Worm (Caenorhabditis elegans) whole organism, L1 larva: ENCODE data around the gene srj-52.

Experiments used
- Y116A8C.19 ChIP-seq: sonication (generic microtip); optimal IDR thresholded peaks from 2 replicates; lab custom pipeline; 2016; ENCODE audit warnings: missing compliant biosample characterization, missing genetic modification characterization, borderline replicate concordance
- alr-1 ChIP-seq: fragments of 200-800 bp; sonication (Bioruptor generic); optimal IDR thresholded peaks from 2 replicates; lab custom pipeline; 2018; ENCODE audit warnings: borderline replicate concordance, mild to moderate bottlenecking, missing genetic modification characterization, missing compliant biosample characterization
- aly-2 ChIP-seq: fragments of 150-350 bp; optimal IDR thresholded peaks from 2 replicates; lab custom pipeline; 2014; ENCODE audit warnings: missing biosample characterization, missing genetic modification characterization
- ama-1 ChIP-seq: fragments of 150-350 bp; optimal IDR thresholded peaks from 2 replicates; lab custom pipeline; 2014
- blmp-1 ChIP-seq: fragments of 150-350 bp; optimal IDR thresholded peaks from 2 replicates; lab custom pipeline; 2014; ENCODE audit warnings: missing biosample characterization, missing genetic modification characterization
- ceh-63 ChIP-seq: fragments of 200-800 bp; sonication (Bioruptor generic); optimal IDR thresholded peaks from 2 replicates; lab custom pipeline; 2018; ENCODE audit warnings: mild to moderate bottlenecking, missing genetic modification characterization, missing compliant biosample characterization
- dpl-1 ChIP-seq, 3 experiments: fragments of 150-350 bp in 2 of 3; sonication (generic microtip) in 1 of 3; optimal IDR thresholded peaks; 2 replicates each; lab custom pipeline; 2014 to 2017; ENCODE audit warnings: missing biosample characterization in 3 of 3, missing genetic modification characterization in 3 of 3, missing genetic modification reagents in 3 of 3
- dsc-1 ChIP-seq: sonication (generic microtip); optimal IDR thresholded peaks from 2 replicates; lab custom pipeline; 2016; ENCODE audit warnings: mild to moderate bottlenecking, missing genetic modification characterization, missing compliant biosample characterization
- egl-13 ChIP-seq: sonication (generic microtip); optimal IDR thresholded peaks from 2 replicates; lab custom pipeline; 2016; ENCODE audit warnings: missing genotype, missing genetic modification reagents, missing genetic modification characterization, missing compliant biosample characterization
- elt-3 ChIP-seq, 6 experiments: fragments of 150-350 bp in 1 of 6; sonication (generic microtip); optimal IDR thresholded peaks; 2 replicates each; lab custom pipeline; 2017 to 2018; ENCODE audit warnings: missing biosample characterization in 6 of 6, missing genetic modification characterization in 6 of 6, inconsistent platforms in 1 of 6
- ets-5 ChIP-seq: fragments of 200-800 bp; sonication (Bioruptor generic); IDR thresholded peaks from 2 replicates; pipeline ENCODE4 v1.3.6; 2022; ENCODE audit warnings: missing genetic modification characterization, missing compliant biosample characterization
- fkh-4 ChIP-seq: sonication (generic microtip); optimal IDR thresholded peaks from 2 replicates; lab custom pipeline; 2016; ENCODE audit warnings: missing compliant biosample characterization, missing genetic modification characterization, borderline replicate concordance
- fos-1 ChIP-seq: fragments of 150-350 bp; optimal IDR thresholded peaks from 2 replicates; lab custom pipeline; 2014; ENCODE audit warnings: missing biosample characterization, missing genetic modification characterization
- grh-1 ChIP-seq: fragments of 200-800 bp; sonication (Bioruptor generic); IDR thresholded peaks from 2 replicates; pipeline ENCODE4 v1.3.6; 2022; ENCODE audit warnings: missing genetic modification reagents, missing genetic modification characterization, missing compliant biosample characterization
- hlh-4 ChIP-seq: sonication (generic microtip); optimal IDR thresholded peaks from 2 replicates; lab custom pipeline; 2016; ENCODE audit warnings: mild to moderate bottlenecking, missing genetic modification characterization, missing compliant biosample characterization
- isw-1 ChIP-seq: fragments of 200-800 bp; sonication (Bioruptor generic); IDR thresholded peaks from 2 replicates; pipeline ENCODE4 v1.3.6; 2022; ENCODE audit warnings: missing genetic modification characterization, missing compliant biosample characterization
- lin-13 ChIP-seq: fragments of 150-350 bp; optimal IDR thresholded peaks from 2 replicates; lab custom pipeline; 2014; ENCODE audit warnings: missing biosample characterization, missing genetic modification reagents, missing genetic modification characterization
- lin-15B ChIP-seq: fragments of 150-350 bp; sonication (generic microtip); optimal IDR thresholded peaks from 3 replicates; lab custom pipeline; 2014; ENCODE audit warnings: missing biosample characterization, missing genetic modification characterization
- lir-3 ChIP-seq: sonication (generic microtip); optimal IDR thresholded peaks from 2 replicates; lab custom pipeline; 2016; ENCODE audit warnings: mild to moderate bottlenecking, missing genetic modification characterization, moderate library complexity, missing compliant biosample characterization; ENCODE audit not compliant: poor library complexity
- lsy-2 ChIP-seq, 2 experiments: fragments of 150-350 bp; optimal IDR thresholded peaks; 2 replicates each; lab custom pipeline; 2014; ENCODE audit warnings: missing biosample characterization in 2 of 2, missing genetic modification characterization in 2 of 2
- mab-9 ChIP-seq: fragments of 200-800 bp; sonication (Bioruptor generic); IDR thresholded peaks from 2 replicates; pipeline ENCODE4 v1.3.6; 2022; ENCODE audit warnings: missing genetic modification reagents, missing genetic modification characterization, missing compliant biosample characterization
- mep-1 ChIP-seq: fragments of 150-350 bp; optimal IDR thresholded peaks from 2 replicates; lab custom pipeline; 2014; ENCODE audit warnings: missing biosample characterization, missing genetic modification characterization
- nhr-237 ChIP-seq: fragments of 150-350 bp; optimal IDR thresholded peaks from 2 replicates; lab custom pipeline; 2014; ENCODE audit warnings: missing biosample characterization, missing genetic modification characterization
- nhr-28 ChIP-seq: fragments of 150-350 bp; optimal IDR thresholded peaks from 2 replicates; lab custom pipeline; 2014; ENCODE audit warnings: missing biosample characterization, missing genetic modification characterization
- nhr-77 ChIP-seq: fragments of 150-350 bp; optimal IDR thresholded peaks from 2 replicates; lab custom pipeline; 2014; ENCODE audit warnings: missing biosample characterization, missing genetic modification characterization
- pag-3 ChIP-seq: sonication (generic microtip); optimal IDR thresholded peaks from 2 replicates; lab custom pipeline; 2017; ENCODE audit warnings: missing genetic modification characterization, mild to moderate bottlenecking, missing compliant biosample characterization, antibody characterized with exemption, borderline replicate concordance; ENCODE audit not compliant: insufficient read depth
- rnt-1 ChIP-seq: sonication (generic microtip); optimal IDR thresholded peaks from 2 replicates; lab custom pipeline; 2016; ENCODE audit warnings: mild to moderate bottlenecking, missing genetic modification characterization, moderate library complexity, missing compliant biosample characterization
- skn-1 ChIP-seq: fragments of 150-350 bp; optimal IDR thresholded peaks from 2 replicates; lab custom pipeline; 2014; ENCODE audit warnings: missing biosample characterization, missing genetic modification characterization
- sptf-1 ChIP-seq: fragments of 150-350 bp; optimal IDR thresholded peaks from 2 replicates; lab custom pipeline; 2014; ENCODE audit warnings: missing biosample characterization, missing genetic modification characterization
- sup-37 ChIP-seq: fragments of 200-800 bp; sonication (Bioruptor generic); optimal IDR thresholded peaks from 2 replicates; lab custom pipeline; 2018; ENCODE audit warnings: mild to moderate bottlenecking, missing genetic modification characterization, missing compliant biosample characterization
- unc-130 ChIP-seq: fragments of 150-350 bp; optimal IDR thresholded peaks from 2 replicates; lab custom pipeline; 2017; ENCODE audit warnings: missing biosample characterization, missing genetic modification characterization, inconsistent platforms
- unc-98 ChIP-seq: fragments of 200-800 bp; sonication (Bioruptor generic); IDR thresholded peaks from 2 replicates; pipeline ENCODE4 v1.3.6; 2022; ENCODE audit warnings: missing genetic modification characterization, missing compliant biosample characterization
- xbp-1 ChIP-seq: sonication (generic microtip); optimal IDR thresholded peaks from 2 replicates; lab custom pipeline; 2016; ENCODE audit warnings: missing genetic modification characterization, missing compliant biosample characterization
- zag-1 ChIP-seq: fragments of 150-350 bp; optimal IDR thresholded peaks from 2 replicates; lab custom pipeline; 2014; ENCODE audit warnings: missing biosample characterization, missing genetic modification characterization
- zip-4 ChIP-seq: fragments of 200-800 bp; sonication (Bioruptor generic); optimal IDR thresholded peaks from 2 replicates; lab custom pipeline; 2018; ENCODE audit warnings: mild to moderate bottlenecking, missing genetic modification characterization, moderate library complexity, missing compliant biosample characterization
- ztf-11 ChIP-seq, 2 experiments: sonication (generic microtip); optimal IDR thresholded peaks; 2 replicates each; lab custom pipeline; 2016 to 2017; ENCODE audit warnings: missing genetic modification characterization in 2 of 2, missing biosample characterization in 1 of 2, missing compliant biosample characterization in 1 of 2

The srj-52 gene

DNA sequence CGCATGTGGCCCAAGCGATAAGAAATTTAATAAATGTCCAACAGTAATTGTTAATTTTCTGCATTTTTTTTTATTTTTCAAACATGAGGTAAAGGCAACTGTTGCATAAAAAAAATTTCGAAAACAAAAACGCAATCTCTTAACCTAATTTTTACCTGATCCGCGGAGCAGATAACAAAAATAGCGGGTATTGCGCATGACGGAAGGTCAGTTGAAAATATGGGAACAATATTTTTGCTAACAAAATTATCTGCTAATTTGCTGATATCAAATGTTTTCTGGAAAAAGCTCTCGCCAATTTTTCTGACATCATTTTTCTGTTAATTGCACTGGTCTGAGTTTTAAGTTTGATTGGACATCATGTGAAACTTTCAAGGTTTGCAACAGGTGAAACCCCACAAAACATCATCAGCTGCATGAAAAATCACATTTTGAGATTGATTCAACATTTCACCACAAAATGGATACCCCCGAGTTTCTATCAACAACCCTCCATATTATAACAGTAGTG, 31.4 kb downstream of the srj-52 start, which contains the start of the genes F31F4.11 and srh-266:
Gene F31F4.11, minus strand, starts transcription at position 101 of the 511 bp plus-strand sequence.
Gene srh-266, plus strand, starts transcription at position 461 of the 511 bp plus-strand sequence.
- no peak for TF ChIP-seq skn-1 (tag; lab: Kevin White, UChicago)
- peak; percentile 14 for TF ChIP-seq hlh-4 (tag; lab: Kevin White, UChicago)
- no peak for TF ChIP-seq rnt-1 (tag; lab: Kevin White, UChicago)
- no peak for TF ChIP-seq mab-9 (GFP tag; lab: Robert Waterston, UW)
- TF ChIP-seq, all 84 proteins: peak for 1

DNA sequence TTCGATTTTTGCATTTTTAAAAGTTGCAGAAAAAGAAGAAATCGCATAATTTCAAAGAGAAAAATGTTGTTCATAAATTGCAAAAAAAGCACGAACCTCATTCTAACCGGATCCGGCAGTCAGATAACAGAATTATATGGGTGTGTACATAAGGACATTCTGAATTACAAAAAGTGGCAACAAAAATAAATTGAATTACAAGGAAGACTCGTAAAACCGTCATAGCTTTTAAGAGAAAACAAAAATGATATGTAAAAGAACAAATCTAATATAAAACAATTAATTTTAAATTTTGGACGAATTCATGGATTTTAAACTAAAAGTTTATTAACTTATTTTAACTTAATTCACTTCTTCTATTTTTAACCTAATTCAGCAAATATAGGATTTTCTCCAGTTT, 35.6 kb downstream of the srj-52 start, which contains the start of gene F31F4.17:
Gene F31F4.17, minus strand, starts transcription at position 101 of the 400 bp plus-strand sequence.
- TF ChIP-seq xbp-1 (no peak), nhr-77 (tag; lab: Kevin White, UChicago) (no peak), sptf-1 (tag; lab: Kevin White, UChicago) (no peak), grh-1 (GFP tag; lab: Robert Waterston, UW) (no peak), ceh-63 (no peak), alr-1 (tag; lab: Kevin White, UChicago) (no peak), egl-13 (tag; lab: Kevin White, UChicago) (no peak), isw-1 (no peak), nhr-237 (no peak), nhr-28 (tag; lab: Kevin White, UChicago) (no peak), pag-3 (no peak), lir-3 (tag; lab: Kevin White, UChicago) (no peak), zag-1 (no peak), elt-3 (tag; optimal IDR thresholded peaks at IDR 0.05; lab: Kevin White, UChicago) (no peak), sup-37 (no peak)

DNA sequence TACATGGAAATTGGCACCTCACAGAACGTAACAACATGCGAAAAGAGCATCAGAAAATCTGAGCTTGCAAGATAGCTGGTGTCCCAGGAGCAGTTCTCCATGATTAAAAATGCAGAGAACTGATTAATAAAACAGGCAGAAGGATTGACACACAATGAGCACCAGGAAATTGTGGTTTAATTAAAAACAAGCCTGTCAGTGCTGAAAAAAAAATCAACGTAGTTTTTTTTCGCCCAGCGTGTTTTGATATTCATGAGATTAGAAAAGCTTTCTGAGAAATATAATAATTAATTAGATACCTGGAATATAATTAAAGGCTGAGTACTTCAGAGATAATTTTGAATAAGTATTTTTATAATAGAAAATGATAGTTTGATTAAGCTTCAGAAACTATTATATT, 38.1 kb downstream of the srj-52 start, which contains the start of gene srh-246:
Gene srh-246, minus strand, starts transcription at position 101 of the 400 bp plus-strand sequence.
- no peak for TF ChIP-seq ztf-11 (tag; optimal IDR thresholded peaks at IDR 0.05; lab: Kevin White, UChicago)
- no peak for TF ChIP-seq blmp-1 (tag; lab: Kevin White, UChicago)
- no peak for TF ChIP-seq aly-2 (tag; lab: Kevin White, UChicago)
- TF ChIP-seq dpl-1 (GFP tag; optimal IDR thresholded peaks at IDR 0.05; lab: Kevin White, UChicago) = no peak
- TF ChIP-seq nhr-28 (tag; lab: Kevin White, UChicago) = no peak
- no peak for TF ChIP-seq unc-98
- TF ChIP-seq grh-1 (GFP tag; lab: Robert Waterston, UW) = no peak
- no peak for TF ChIP-seq unc-130 (tag; lab: Kevin White, UChicago)
- TF ChIP-seq, all 84 proteins: peak for 0

DNA sequence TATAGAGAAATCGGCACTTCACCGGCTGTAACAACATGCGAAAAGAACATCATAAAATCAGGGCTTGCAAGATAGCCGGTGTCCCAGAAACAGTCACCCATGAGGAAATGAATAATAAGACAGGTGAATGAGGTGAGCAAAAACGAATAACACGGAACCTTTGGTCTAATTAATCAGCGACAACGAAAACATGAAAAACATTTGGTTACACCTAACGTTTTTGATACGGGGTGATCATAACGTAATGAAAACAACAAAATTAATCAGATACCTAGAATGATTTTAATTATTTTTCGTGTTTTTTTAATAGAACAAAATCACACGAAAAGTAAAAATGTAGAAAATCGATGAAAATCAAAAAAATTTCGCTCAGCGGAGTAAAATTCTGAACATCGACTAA, 40.0 kb downstream of the srj-52 start, which contains the start of gene srh-245:
Gene srh-245, minus strand, starts transcription at position 101 of the 400 bp plus-strand sequence.
- no peak for TF ChIP-seq egl-13 (tag; lab: Kevin White, UChicago)
- no peak for TF ChIP-seq fkh-4 (tag; lab: Kevin White, UChicago)

DNA sequence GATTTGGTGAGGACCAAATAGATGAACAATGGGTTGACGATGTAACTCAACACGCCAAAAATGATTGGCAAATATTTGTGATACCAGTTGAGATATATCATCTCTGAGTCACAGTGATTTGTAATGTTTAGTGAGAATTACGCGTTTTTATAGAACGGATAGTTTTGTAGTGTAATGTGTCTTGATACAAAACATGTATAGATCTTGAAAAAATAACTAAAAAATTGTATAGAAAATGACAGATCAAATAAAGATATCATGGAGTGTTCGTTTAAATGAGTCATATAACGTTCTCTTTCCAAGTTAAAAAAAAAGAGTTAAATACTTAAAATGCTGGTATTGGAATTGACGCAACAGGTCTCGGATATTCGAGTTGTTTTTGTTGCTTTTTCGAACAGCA, 41.4 kb downstream of the srj-52 start, which contains the start of gene srj-6:
Gene srj-6, minus strand, starts transcription at position 101 of the 400 bp plus-strand sequence.
- TF ChIP-seq ztf-11 (tag; optimal IDR thresholded peaks at IDR 0.05; lab: Kevin White, UChicago) = no peak
- no peak for TF ChIP-seq rnt-1 (tag; lab: Kevin White, UChicago)
- TF ChIP-seq pag-3 = no peak
- TF ChIP-seq lin-13 (GFP tag; lab: Kevin White, UChicago) = no peak
- no peak for TF ChIP-seq ama-1 (lab: Kevin White, UChicago)
- TF ChIP-seq, all 84 proteins: peak for 0

DNA sequence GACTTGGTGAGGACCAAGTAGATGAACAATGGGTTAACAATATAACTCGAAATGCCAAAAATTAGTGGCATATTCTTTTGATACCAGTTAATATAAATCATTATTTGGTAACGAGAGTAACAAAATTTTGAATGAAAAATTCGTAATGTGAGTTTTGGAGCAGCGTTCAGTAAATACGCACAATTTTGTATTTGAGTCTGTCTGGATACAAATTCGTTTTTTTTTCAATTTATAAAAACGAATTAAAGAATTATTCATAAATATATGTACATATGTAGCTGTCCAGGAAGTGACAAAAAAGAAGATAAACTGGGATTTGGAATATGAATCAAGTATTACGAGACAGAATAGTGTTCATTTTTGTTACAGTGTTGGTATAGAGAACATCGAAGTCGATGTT, 42.9 kb downstream of the srj-52 start, which contains the start of gene srj-5:
Gene srj-5, minus strand, starts transcription at position 101 of the 400 bp plus-strand sequence.
- TF ChIP-seq grh-1 (GFP tag; lab: Robert Waterston, UW) = no peak
- TF ChIP-seq ets-5 (GFP tag; lab: Robert Waterston, UW) = no peak
- no peak for TF ChIP-seq lin-15B
- no peak for TF ChIP-seq unc-130 (tag; lab: Kevin White, UChicago)
- no peak for TF ChIP-seq elt-3 (tag; optimal IDR thresholded peaks at IDR 0.05; lab: Kevin White, UChicago)
- TF ChIP-seq sptf-1 (tag; lab: Kevin White, UChicago) = no peak
- no peak for TF ChIP-seq zip-4 (GFP tag; lab: Kevin White, UChicago)
- no peak for TF ChIP-seq mab-9 (GFP tag; lab: Robert Waterston, UW)
- TF ChIP-seq Y116A8C.19 (tag; lab: Kevin White, UChicago) = no peak
- TF ChIP-seq mep-1 (tag; lab: Kevin White, UChicago) = no peak
- no peak for TF ChIP-seq isw-1
- no peak for TF ChIP-seq unc-98
- no peak for TF ChIP-seq lsy-2 (tag; optimal IDR thresholded peaks at IDR 0.05; lab: Kevin White, UChicago)
- no peak for TF ChIP-seq dsc-1 (tag; lab: Kevin White, UChicago)
- TF ChIP-seq fos-1 = no peak
